Worm (Caenorhabditis elegans): ENCODE data around the gene cpt-2.
"Not testable (repeated sequence)": the region's sequence is repeated elsewhere in the genome, so short reads cannot be mapped to it uniquely, and the experiment has no call there.

- TF ChIP-seq eor-1, ztf-11, pha-4, ceh-9, ceh-82 (tag; optimal IDR thresholded peaks at IDR 0.05): not testable (repeated sequence)
Measured at ce11 chrIV:11198983-11199382, 19.5 kb downstream of the cpt-2 start, which contains the start of gene R07H5.16.

Data from whole organism, L3 larva.